Worm (Caenorhabditis elegans): ENCODE results near the gene sfrp-1.

sfrp-1 gene

ce11 chrIV:6433424-6433823 lies 31.2 kb upstream of the sfrp-1 start:
- TF ChIP-seq C38D4.7 (GFP tag; optimal IDR thresholded peaks at IDR 0.05) (no peak), unc-55 (GFP tag; optimal IDR thresholded peaks at IDR 0.05) (no peak), nhr-11 (tag; optimal IDR thresholded peaks at IDR 0.05) (no peak), ceh-18 (tag; optimal IDR thresholded peaks at IDR 0.05) (no peak), madf-2 (tag; optimal IDR thresholded peaks at IDR 0.05) (no peak), K02D7.2 (tag; optimal IDR thresholded peaks at IDR 0.05) (no peak), nfya-1 (tag; optimal IDR thresholded peaks at IDR 0.05) (no peak), ceh-6 (GFP tag; optimal IDR thresholded peaks at IDR 0.05) (no peak), lin-11 (tag; optimal IDR thresholded peaks at IDR 0.05) (no peak), zip-5 (tag; optimal IDR thresholded peaks at IDR 0.05) (no peak), hlh-30 (tag; optimal IDR thresholded peaks at IDR 0.05; ENCODE audit: insufficient read depth) (no peak), sox-4 (tag; optimal IDR thresholded peaks at IDR 0.05) (no peak), ceh-2 (tag; optimal IDR thresholded peaks at IDR 0.05) (no peak), Y22D7AL.16 (tag; optimal IDR thresholded peaks at IDR 0.05) (no peak)

ce11 chrIV:6432375-6432774 lies 30.1 kb upstream of the sfrp-1 start:
- TF ChIP-seq tbx-2 (tag; optimal IDR thresholded peaks at IDR 0.05), result no peak
- TF ChIP-seq che-1 (tag; optimal IDR thresholded peaks at IDR 0.05), result no peak
- no peak for TF ChIP-seq C38D4.7 (GFP tag; optimal IDR thresholded peaks at IDR 0.05)
- no peak for TF ChIP-seq hlh-8 (tag; optimal IDR thresholded peaks at IDR 0.05)
- no peak for TF ChIP-seq sdc-2 (tag; optimal IDR thresholded peaks at IDR 0.05)
- TF ChIP-seq ceh-31 (tag; optimal IDR thresholded peaks at IDR 0.05), result no peak
- TF ChIP-seq pros-1 (tag; optimal IDR thresholded peaks at IDR 0.05), result no peak
- TF ChIP-seq hlh-15 (tag; optimal IDR thresholded peaks at IDR 0.05), result no peak
- no peak for TF ChIP-seq rnt-1 (tag; optimal IDR thresholded peaks at IDR 0.05)
- TF ChIP-seq eyg-1 (tag; optimal IDR thresholded peaks at IDR 0.05), result no peak
- TF ChIP-seq tbx-7 (tag; optimal IDR thresholded peaks at IDR 0.05), result no peak
- TF ChIP-seq unc-3 (GFP tag; conservative IDR thresholded peaks at IDR 0.05), result no peak
- no peak for TF ChIP-seq unc-3 (tag; optimal IDR thresholded peaks at IDR 0.05)
- TF ChIP-seq hlh-13 (GFP tag; optimal IDR thresholded peaks at IDR 0.05), result no peak

- TF ChIP-seq ceh-9 (tag; optimal IDR thresholded peaks at IDR 0.05) (no peak), ttx-3 (tag; optimal IDR thresholded peaks at IDR 0.05) (no peak), tbx-7 (tag; optimal IDR thresholded peaks at IDR 0.05) (no peak), elt-2 (tag; optimal IDR thresholded peaks at IDR 0.05) (no peak), lim-6 (tag; optimal IDR thresholded peaks at IDR 0.05) (no peak), rnt-1 (tag; optimal IDR thresholded peaks at IDR 0.05) (no peak), unc-42 (tag; optimal IDR thresholded peaks at IDR 0.05) (no peak), nhr-232 (tag; optimal IDR thresholded peaks at IDR 0.05) (no peak), madf-2 (tag; optimal IDR thresholded peaks at IDR 0.05) (no peak)
These were observed 29.3 kb upstream of the sfrp-1 start, which contains the start of gene acp-7 for ce11 chrIV:6431582-6431981. TSS of gene acp-7 (minus strand) at chrIV:6431682.

ce11 chrIV:6427223-6427622 lies 25.0 kb upstream of the sfrp-1 start:
- TF ChIP-seq sox-2 (GFP tag; IDR thresholded peaks at IDR 0.05), result no peak
- no peak for TF ChIP-seq hlh-13 (GFP tag; optimal IDR thresholded peaks at IDR 0.05)
- no peak for TF ChIP-seq Y22D7AL.16 (tag; optimal IDR thresholded peaks at IDR 0.05)
- no peak for TF ChIP-seq mec-3 (tag; optimal IDR thresholded peaks at IDR 0.05; ENCODE audit: borderline replicate concordance)
- TF ChIP-seq pag-3 (tag; optimal IDR thresholded peaks at IDR 0.05; ENCODE audit: borderline replicate concordance), result no peak
- TF ChIP-seq fkh-6 (tag; optimal IDR thresholded peaks at IDR 0.05), result no peak
- no peak for TF ChIP-seq unc-42 (tag; optimal IDR thresholded peaks at IDR 0.05)
- TF ChIP-seq madf-2 (tag; optimal IDR thresholded peaks at IDR 0.05), result no peak
- no peak for TF ChIP-seq ceh-31 (tag; optimal IDR thresholded peaks at IDR 0.05)
- no peak for TF ChIP-seq odd-2 (tag; optimal IDR thresholded peaks at IDR 0.05)
- no peak for TF ChIP-seq unc-86 (tag; optimal IDR thresholded peaks at IDR 0.05)
- TF ChIP-seq nfya-1 (tag; optimal IDR thresholded peaks at IDR 0.05), result no peak

Measured in whole organism, late embryonic.